Worm (Caenorhabditis elegans): ENCODE data around the gene Y43D4A.5.
"Not testable (repeated sequence)": the region's sequence is repeated elsewhere in the genome, so short reads cannot be mapped to it uniquely, and the experiment has no call there.

ce11 chrIV:16818551-16818950 is 43.0 kb downstream of the Y43D4A.5 start:
- not testable (repeated sequence) for TF ChIP-seq egrh-3 (GFP tag; IDR thresholded peaks at IDR 0.05); tlf-1 (GFP tag; optimal IDR thresholded peaks at IDR 0.05); efl-1 (GFP tag; optimal IDR thresholded peaks at IDR 0.05); C06A6.2 (GFP tag; conservative IDR thresholded peaks at IDR 0.05); nhr-27 (tag; optimal IDR thresholded peaks at IDR 0.05)

Measured in whole organism, young adult.